Worm (Caenorhabditis elegans) whole organism, L2 larva: ENCODE data around the gene msp-77.

Experiments used
- F13H6.1 ChIP-seq: sonication (generic microtip); optimal IDR thresholded peaks from 2 replicates; lab custom pipeline; 2016; ENCODE audit warnings: missing genetic modification characterization, missing compliant biosample characterization
- R02D3.7 ChIP-seq: fragments of 150-350 bp; optimal IDR thresholded peaks from 2 replicates; lab custom pipeline; 2014; ENCODE audit warnings: missing biosample characterization, missing genetic modification characterization
- ama-1 ChIP-seq: fragments of 150-350 bp; optimal IDR thresholded peaks from 2 replicates; lab custom pipeline; 2018; ENCODE audit warnings: inconsistent platforms
- fos-1 ChIP-seq: fragments of 150-350 bp; optimal IDR thresholded peaks from 2 replicates; lab custom pipeline; 2014; ENCODE audit warnings: missing biosample characterization, missing genetic modification characterization
- mbf-1 ChIP-seq: sonication (generic microtip); optimal IDR thresholded peaks from 2 replicates; lab custom pipeline; 2017; ENCODE audit warnings: missing biosample characterization, missing genetic modification characterization
- nhr-25 ChIP-seq: fragments of 150-350 bp; sonication (generic microtip); optimal IDR thresholded peaks from 3 replicates; lab custom pipeline; 2014; ENCODE audit warnings: missing biosample characterization, missing genetic modification characterization
- nhr-77 ChIP-seq: fragments of 150-350 bp; optimal IDR thresholded peaks from 2 replicates; lab custom pipeline; 2014; ENCODE audit warnings: missing biosample characterization, missing genetic modification characterization
- sem-4 ChIP-seq: fragments of 150-350 bp; optimal IDR thresholded peaks from 2 replicates; lab custom pipeline; 2014; ENCODE audit warnings: missing biosample characterization, missing genetic modification reagents, missing genetic modification characterization
- snpc-4 ChIP-seq: fragments of 150-350 bp; optimal IDR thresholded peaks from 2 replicates; lab custom pipeline; 2014; ENCODE audit warnings: missing biosample characterization, missing genetic modification characterization
- zag-1 ChIP-seq: fragments of 150-350 bp; optimal IDR thresholded peaks from 2 replicates; lab custom pipeline; 2014; ENCODE audit warnings: missing biosample characterization, missing genetic modification characterization
- ztf-11 ChIP-seq: sonication (generic microtip); optimal IDR thresholded peaks from 2 replicates; lab custom pipeline; 2017; ENCODE audit warnings: missing biosample characterization, missing genetic modification characterization
- ztf-4 ChIP-seq: fragments of 150-350 bp; optimal IDR thresholded peaks from 2 replicates; lab custom pipeline; 2014; ENCODE audit warnings: missing biosample characterization, missing genetic modification characterization

ce11 chrIV:9846574-9846973 is 47.9 kb upstream of the msp-77 start, which contains the start of gene K07F5.6:
- TF ChIP-seq F13H6.1 (tag; lab: Kevin White, UChicago), result no peak
- no peak for TF ChIP-seq snpc-4
- no peak for TF ChIP-seq R02D3.7 (tag; lab: Kevin White, UChicago)
- no peak for TF ChIP-seq ama-1 (lab: Kevin White, UChicago)
- TF ChIP-seq ztf-11 (tag; lab: Kevin White, UChicago), result no peak
- TF ChIP-seq mbf-1 (tag; lab: Kevin White, UChicago), result no peak
- TF ChIP-seq nhr-77 (tag; lab: Kevin White, UChicago), result no peak
- no peak for TF ChIP-seq sem-4 (tag; lab: Kevin White, UChicago)
- no peak for TF ChIP-seq nhr-25 (tag; lab: Kevin White, UChicago)
- TF ChIP-seq zag-1, result no peak
- TF ChIP-seq fos-1 (tag; lab: Kevin White, UChicago), result no peak
- TF ChIP-seq ztf-4 (tag; lab: Kevin White, UChicago), result no peak
